Fruit fly (Drosophila melanogaster) whole organism, prepupa: ENCODE results near the gene salr.

Source experiments
- Blimp-1 ChIP-seq: fragments of 200-800 bp; sonication (Bioruptor generic); optimal IDR thresholded peaks from 3 replicates; lab custom pipeline; 2017; ENCODE audit warnings: missing biosample characterization, missing genetic modification characterization, mild to moderate bottlenecking, moderate library complexity, missing genetic modification reagents
- CG10631 ChIP-seq: fragments of 200-800 bp; sonication (Bioruptor generic); optimal IDR thresholded peaks from 2 replicates; lab custom pipeline; 2016; ENCODE audit warnings: missing biosample characterization, missing genetic modification characterization
- CG11294 ChIP-seq: fragments of 200-800 bp; sonication (Bioruptor generic); IDR thresholded peaks from 2 replicates; pipeline ENCODE4 v1.3.6; 2022; ENCODE audit warnings: missing biosample characterization, missing genetic modification characterization
- CG11762 ChIP-seq: fragments of 200-800 bp; sonication (Bioruptor generic); optimal IDR thresholded peaks from 3 replicates; lab custom pipeline; 2016; ENCODE audit warnings: missing biosample characterization, missing genetic modification characterization; ENCODE audit not compliant: insufficient read depth
- CG11902 ChIP-seq: fragments of 200-800 bp; sonication (Bioruptor generic); optimal IDR thresholded peaks from 3 replicates; lab custom pipeline; 2016; ENCODE audit warnings: missing biosample characterization, missing genetic modification characterization
- CG15336 ChIP-seq: fragments of 200-800 bp; sonication (Bioruptor generic); IDR thresholded peaks from 2 replicates; pipeline ENCODE4 v1.3.6; 2022; ENCODE audit warnings: missing biosample characterization, missing genetic modification characterization
- CG3032 ChIP-seq: fragments of 200-800 bp; optimal IDR thresholded peaks from 2 replicates; lab custom pipeline; 2019; ENCODE audit warnings: missing biosample characterization, mild to moderate bottlenecking, missing genetic modification characterization, moderate library complexity
- CG31627 ChIP-seq: fragments of 200-800 bp; sonication (Bioruptor generic); optimal IDR thresholded peaks from 3 replicates; lab custom pipeline; 2016; ENCODE audit warnings: missing biosample characterization, missing genetic modification characterization
- CG32006 ChIP-seq: fragments of 200-800 bp; sonication (Bioruptor generic); optimal IDR thresholded peaks from 3 replicates; lab custom pipeline; 2017; ENCODE audit warnings: missing biosample characterization, mild to moderate bottlenecking, missing genetic modification characterization
- CG34406 ChIP-seq: fragments of 200-800 bp; sonication (Bioruptor generic); optimal IDR thresholded peaks from 3 replicates; lab custom pipeline; 2016; ENCODE audit warnings: missing biosample characterization, missing genetic modification characterization
- CG3919 ChIP-seq: fragments of 200-800 bp; sonication (Bioruptor generic); optimal IDR thresholded peaks from 3 replicates; lab custom pipeline; 2016; ENCODE audit warnings: missing biosample characterization, missing genetic modification characterization
- CG4318 ChIP-seq: fragments of 200-800 bp; sonication (Bioruptor generic); optimal IDR thresholded peaks from 3 replicates; lab custom pipeline; 2017; ENCODE audit warnings: missing biosample characterization, mild to moderate bottlenecking, missing genetic modification characterization
- CG6163 ChIP-seq: fragments of 200-800 bp; sonication (Bioruptor generic); IDR thresholded peaks from 3 replicates; pipeline ENCODE4 v1.3.6; 2022; ENCODE audit warnings: missing biosample characterization, missing genetic modification characterization
- CG6792 ChIP-seq: fragments of 200-800 bp; sonication (Bioruptor generic); optimal IDR thresholded peaks from 3 replicates; lab custom pipeline; 2016; ENCODE audit warnings: missing biosample characterization, missing genetic modification characterization
- CG6808 ChIP-seq: fragments of 200-800 bp; sonication (Bioruptor generic); optimal IDR thresholded peaks from 3 replicates; lab custom pipeline; 2017; ENCODE audit warnings: missing biosample characterization, missing genetic modification characterization, mild to moderate bottlenecking, moderate library complexity, missing genetic modification reagents
- CG6854 ChIP-seq: fragments of 200-800 bp; sonication (Bioruptor generic); optimal IDR thresholded peaks from 2 replicates; lab custom pipeline; 2017; ENCODE audit warnings: missing biosample characterization, mild to moderate bottlenecking, missing genetic modification characterization
- CG8119 ChIP-seq: fragments of 200-800 bp; sonication (Bioruptor generic); IDR thresholded peaks from 3 replicates; pipeline ENCODE4 v1.3.6; 2022; ENCODE audit warnings: missing biosample characterization, missing genetic modification characterization
- CG8319 ChIP-seq: fragments of 200-800 bp; sonication (Bioruptor generic); optimal IDR thresholded peaks from 3 replicates; lab custom pipeline; 2016; ENCODE audit warnings: missing biosample characterization, missing genetic modification characterization
- CG9139 ChIP-seq: fragments of 200-800 bp; sonication (Bioruptor generic); optimal IDR thresholded peaks from 3 replicates; lab custom pipeline; 2017; ENCODE audit warnings: missing biosample characterization, mild to moderate bottlenecking, missing genetic modification characterization
- Eip75B ChIP-seq: fragments of 200-800 bp; sonication (Bioruptor generic); optimal IDR thresholded peaks from 3 replicates; lab custom pipeline; 2016; ENCODE audit warnings: missing biosample characterization, missing genetic modification characterization
- Eip78C ChIP-seq: fragments of 200-800 bp; sonication (Bioruptor generic); peaks from one replicate; lab custom pipeline; 2016; ENCODE audit warnings: missing biosample characterization, missing genetic modification characterization
- Ets96B ChIP-seq: fragments of 200-800 bp; optimal IDR thresholded peaks from 2 replicates; lab custom pipeline; 2019; ENCODE audit warnings: missing biosample characterization, mild to moderate bottlenecking, missing genetic modification characterization, moderate library complexity
- Gug ChIP-seq: fragments of 200-800 bp; sonication (Bioruptor generic); IDR thresholded peaks from 2 replicates; pipeline ENCODE4 v1.3.6; 2022; ENCODE audit warnings: missing biosample characterization, missing genetic modification characterization
- Hr38 ChIP-seq: sonication (Bioruptor generic); optimal IDR thresholded peaks from 2 replicates; lab custom pipeline; 2016; ENCODE audit warnings: missing biosample characterization, missing genetic modification characterization
- Hr39 ChIP-seq: fragments of 200-800 bp; sonication (Bioruptor generic); optimal IDR thresholded peaks from 2 replicates; lab custom pipeline; 2016; ENCODE audit warnings: missing biosample characterization, missing genetic modification characterization
- Hr4 ChIP-seq: fragments of 200-800 bp; sonication (Bioruptor generic); optimal IDR thresholded peaks from 3 replicates; lab custom pipeline; 2016; ENCODE audit warnings: missing biosample characterization, missing genetic modification characterization
- Lpt ChIP-seq: fragments of 200-800 bp; sonication (Bioruptor generic); optimal IDR thresholded peaks from 3 replicates; lab custom pipeline; 2016; ENCODE audit warnings: missing biosample characterization, missing genetic modification characterization
- Met ChIP-seq: fragments of 200-800 bp; sonication (Bioruptor generic); optimal IDR thresholded peaks from 3 replicates; lab custom pipeline; 2016; ENCODE audit warnings: missing biosample characterization, missing genetic modification characterization
- OdsH ChIP-seq: fragments of 200-800 bp; sonication (Bioruptor generic); optimal IDR thresholded peaks from 3 replicates; lab custom pipeline; 2016; ENCODE audit warnings: missing biosample characterization, missing genetic modification characterization
- Smox ChIP-seq: fragments of 200-800 bp; sonication (Bioruptor generic); optimal IDR thresholded peaks from 3 replicates; lab custom pipeline; 2016; ENCODE audit warnings: missing biosample characterization, missing genetic modification characterization
- Sox14 ChIP-seq: fragments of 200-800 bp; sonication (Bioruptor generic); optimal IDR thresholded peaks from 3 replicates; lab custom pipeline; 2016; ENCODE audit warnings: missing biosample characterization, missing genetic modification characterization
- acj6 ChIP-seq: fragments of 200-800 bp; sonication (Bioruptor generic); optimal IDR thresholded peaks from 3 replicates; lab custom pipeline; 2016; ENCODE audit warnings: missing biosample characterization, missing genetic modification characterization
- cyc ChIP-seq: fragments of 200-800 bp; sonication (Bioruptor generic); optimal IDR thresholded peaks from 3 replicates; lab custom pipeline; 2016; ENCODE audit warnings: missing biosample characterization, missing genetic modification characterization
- dac ChIP-seq: fragments of 200-800 bp; sonication (Bioruptor generic); optimal IDR thresholded peaks from 2 replicates; lab custom pipeline; 2017; ENCODE audit warnings: missing biosample characterization, mild to moderate bottlenecking, missing genetic modification characterization
- eg ChIP-seq: fragments of 200-800 bp; sonication (Bioruptor generic); IDR thresholded peaks from 3 replicates; pipeline ENCODE4 v1.3.6; 2022; ENCODE audit warnings: missing biosample characterization, missing genetic modification characterization
- fd59A ChIP-seq: fragments of 200-800 bp; sonication (Bioruptor generic); optimal IDR thresholded peaks from 2 replicates; lab custom pipeline; 2017; ENCODE audit warnings: missing biosample characterization, mild to moderate bottlenecking, missing genetic modification characterization, missing genetic modification reagents
- fd85E ChIP-seq: fragments of 200-800 bp; sonication (Bioruptor generic); optimal IDR thresholded peaks from 3 replicates; lab custom pipeline; 2016; ENCODE audit warnings: missing biosample characterization, missing genetic modification characterization
- lz ChIP-seq: fragments of 200-800 bp; sonication (Bioruptor generic); optimal IDR thresholded peaks from 3 replicates; lab custom pipeline; 2016; ENCODE audit warnings: missing biosample characterization, missing genetic modification characterization
- net ChIP-seq: fragments of 200-800 bp; sonication (Bioruptor generic); optimal IDR thresholded peaks from 3 replicates; lab custom pipeline; 2016; ENCODE audit warnings: missing biosample characterization, missing genetic modification characterization
- salr ChIP-seq, 2 experiments: fragments of 200-800 bp; sonication (Bioruptor generic); optimal IDR thresholded peaks; 3 replicates each; lab custom pipeline; 2016 to 2018; ENCODE audit warnings: missing biosample characterization in 2 of 2, missing genetic modification characterization in 2 of 2, mild to moderate bottlenecking in 1 of 2
- spab ChIP-seq: fragments of 200-800 bp; sonication (Bioruptor generic); optimal IDR thresholded peaks from 2 replicates; lab custom pipeline; 2017; ENCODE audit warnings: missing biosample characterization, mild to moderate bottlenecking, missing genetic modification characterization, missing genetic modification reagents
- svp ChIP-seq: fragments of 200-800 bp; sonication (Bioruptor generic); peaks from one replicate; lab custom pipeline; 2016; ENCODE audit warnings: missing biosample characterization, missing genetic modification characterization
- topi ChIP-seq: fragments of 200-800 bp; sonication (Bioruptor generic); optimal IDR thresholded peaks from 3 replicates; lab custom pipeline; 2016; ENCODE audit warnings: missing biosample characterization, missing genetic modification characterization
- vri ChIP-seq: fragments of 200-800 bp; sonication (Bioruptor generic); optimal IDR thresholded peaks from 3 replicates; lab custom pipeline; 2016; ENCODE audit warnings: missing biosample characterization, mild to moderate bottlenecking, missing genetic modification characterization

Gene salr

DNA sequence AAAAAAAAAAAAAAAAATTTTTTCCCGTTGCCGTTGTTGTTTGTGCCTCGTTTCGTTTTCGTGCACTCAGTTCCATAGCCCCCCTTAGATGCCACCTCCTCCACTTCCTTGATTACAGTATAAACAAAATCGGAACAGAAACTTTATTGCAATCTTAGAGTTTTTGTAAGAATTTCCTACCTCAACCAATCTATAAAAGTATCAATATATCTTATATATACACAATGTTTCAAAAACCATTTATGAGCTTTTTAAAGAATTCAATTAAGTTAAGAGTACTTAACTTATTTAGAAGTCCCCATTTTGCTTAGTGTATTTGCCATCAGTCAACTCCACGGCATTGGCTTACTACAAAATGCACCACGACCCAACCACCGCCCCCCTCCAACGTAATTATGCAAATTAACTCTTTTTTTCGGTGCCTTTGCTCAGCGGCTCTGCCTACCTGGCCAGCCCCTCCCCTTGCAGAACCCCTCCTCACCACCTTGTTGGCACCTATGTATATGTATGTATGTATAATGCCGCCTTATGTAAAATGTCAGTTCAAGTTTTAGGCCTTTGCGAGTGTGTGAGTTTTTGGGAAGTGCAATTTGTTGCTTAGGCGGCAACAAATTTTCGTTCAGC, 40.9 kb upstream of the salr start:
- TF ChIP-seq CG8319 (GFP tag; lab: Kevin White, UChicago) (no peak), CG10631 (GFP tag; lab: Kevin White, UChicago) (peak; percentile 4), Hr38 (no peak), Eip78C (GFP tag; lab: Kevin White, UChicago) (peak; percentile 66), Lpt (GFP tag; lab: Kevin White, UChicago) (no peak), Hr4 (GFP tag; lab: Kevin White, UChicago) (peak; percentile 18), lz (GFP tag; lab: Kevin White, UChicago) (no peak), eg (0 out of 3 replicates have a peak, but pooled peaks have one; percentile 24), svp (GFP tag; lab: Kevin White, UChicago) (peak; percentile 68), OdsH (peak; percentile 2), Met (GFP tag; lab: Kevin White, UChicago) (peak; percentile 11), CG6163 (GFP tag; lab: Robert Waterston, UW) (peak; percentile 24; the same call in 1 of the 3 replicates)

DNA sequence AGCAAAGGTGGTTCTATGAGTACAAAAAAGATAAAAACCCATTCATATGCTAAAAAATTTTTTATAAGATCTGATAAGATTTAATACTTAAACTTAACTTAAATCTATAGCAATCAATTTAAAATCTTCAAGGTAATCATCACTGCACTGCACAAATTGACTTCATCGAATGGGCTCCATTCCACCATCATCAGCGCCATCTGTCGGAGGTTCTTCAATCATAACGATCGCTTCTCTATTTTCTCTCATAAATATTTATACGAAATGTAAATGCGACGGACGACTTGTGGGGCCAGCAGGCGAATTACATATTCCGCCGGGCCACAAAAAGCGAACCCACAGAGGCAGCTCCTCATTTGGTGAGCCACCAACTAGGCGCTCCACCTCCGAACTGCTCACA, 40.2 kb upstream of the salr start:
- TF ChIP-seq CG8119 (GFP tag; lab: Robert Waterston, UW) = no peak
- no peak for TF ChIP-seq lz (GFP tag; lab: Kevin White, UChicago)
- TF ChIP-seq fd59A (GFP tag; lab: Kevin White, UChicago) = no peak
- TF ChIP-seq CG11902 (GFP tag; lab: Kevin White, UChicago) = no peak

- no peak for TF ChIP-seq topi (GFP tag; lab: Kevin White, UChicago)
- peak; percentile 30 for TF ChIP-seq Hr4 (GFP tag; lab: Kevin White, UChicago)
- no peak for TF ChIP-seq Blimp-1
- no peak for TF ChIP-seq fd59A (GFP tag; lab: Kevin White, UChicago)
- TF ChIP-seq CG3919 = no peak
- TF ChIP-seq Hr39 (GFP tag; lab: Kevin White, UChicago) = no peak
- no peak for TF ChIP-seq CG6854 (GFP tag; lab: Kevin White, UChicago)
- TF ChIP-seq Smox (GFP tag; lab: Kevin White, UChicago) = no peak
- no peak for TF ChIP-seq Lpt (GFP tag; lab: Kevin White, UChicago)
- no peak for TF ChIP-seq CG34406 (GFP tag; lab: Kevin White, UChicago)
- no peak for TF ChIP-seq lz (GFP tag; lab: Kevin White, UChicago)
- TF ChIP-seq dac (GFP tag; lab: Kevin White, UChicago) = no peak
- no peak for TF ChIP-seq CG6808 (GFP tag; lab: Kevin White, UChicago)
- TF ChIP-seq Gug (GFP tag; lab: Robert Waterston, UW) = no peak
- TF ChIP-seq CG32006 (GFP tag; lab: Kevin White, UChicago) = peak; percentile 63
- TF ChIP-seq fd85E (GFP tag; lab: Kevin White, UChicago) = no peak
- no peak for TF ChIP-seq acj6 (GFP tag; lab: Kevin White, UChicago)
- no peak for TF ChIP-seq CG3032 (tag; lab: Kevin White, UChicago)
- no peak for TF ChIP-seq Met (GFP tag; lab: Kevin White, UChicago)
- peak; percentile 21 for TF ChIP-seq CG4318
- peak; percentile 53; the same call in 2 of the 3 replicates for TF ChIP-seq CG8119 (GFP tag; lab: Robert Waterston, UW)
- TF ChIP-seq Eip78C (GFP tag; lab: Kevin White, UChicago) = peak; percentile 23
- peak; percentile 57 for TF ChIP-seq CG15336
- no peak for TF ChIP-seq Ets96B
- peak; percentile 41 for TF ChIP-seq svp (GFP tag; lab: Kevin White, UChicago)
- TF ChIP-seq cyc (GFP tag; lab: Kevin White, UChicago) = no peak
- TF ChIP-seq net = peak; percentile 6
- no peak for TF ChIP-seq eg
- TF ChIP-seq salr (GFP tag; optimal IDR thresholded peaks at IDR 0.05; lab: Kevin White, UChicago) = peak in 1 of 2 experiments; percentile 45
- TF ChIP-seq, all 60 proteins: peak for 9
Observed at dm6 chr2L:11319221-11319620, 39.5 kb upstream of the salr start.

dm6 chr2L:11322115-11322514, 36.6 kb upstream of the salr start:
- no peak for TF ChIP-seq CG31627 (GFP tag; lab: Kevin White, UChicago)
- TF ChIP-seq CG3919 = peak; percentile 35
- no peak for TF ChIP-seq Hr38
- no peak for TF ChIP-seq cyc (GFP tag; lab: Kevin White, UChicago)
- no peak for TF ChIP-seq CG8319 (GFP tag; lab: Kevin White, UChicago)
- TF ChIP-seq Sox14 = no peak
- TF ChIP-seq Met (GFP tag; lab: Kevin White, UChicago) = no peak
- no peak for TF ChIP-seq CG11294 (GFP tag; lab: Robert Waterston, UW)
- TF ChIP-seq topi (GFP tag; lab: Kevin White, UChicago) = peak; percentile 10
- no peak for TF ChIP-seq spab (GFP tag; lab: Kevin White, UChicago)
- no peak for TF ChIP-seq CG6808 (GFP tag; lab: Kevin White, UChicago)
- TF ChIP-seq CG11762 (GFP tag; lab: Kevin White, UChicago) = no peak
- TF ChIP-seq CG34406 (GFP tag; lab: Kevin White, UChicago) = no peak
- TF ChIP-seq vri (GFP tag; lab: Kevin White, UChicago) = no peak
- no peak for TF ChIP-seq Eip75B (GFP tag; lab: Kevin White, UChicago)
- TF ChIP-seq CG6792 = no peak
- no peak for TF ChIP-seq CG9139
- TF ChIP-seq CG32006 (GFP tag; lab: Kevin White, UChicago) = peak; percentile 22
- TF ChIP-seq CG6163 (GFP tag; lab: Robert Waterston, UW) = no peak
- no peak for TF ChIP-seq salr (GFP tag; optimal IDR thresholded peaks at IDR 0.05; lab: Kevin White, UChicago)
